Fruit fly (Drosophila melanogaster) whole organism, pupa: ENCODE results near the gene CG10467.

Experiments
- CG10348 ChIP-seq: fragments of 200-800 bp; sonication (Bioruptor generic); IDR thresholded peaks from 2 replicates; pipeline ENCODE4 v1.3.6; 2022; ENCODE audit warnings: missing biosample characterization, missing genetic modification characterization
- CG12605 ChIP-seq: fragments of 200-800 bp; sonication (Bioruptor generic); IDR thresholded peaks from 2 replicates; pipeline ENCODE4 v1.3.6; 2022; ENCODE audit warnings: missing biosample characterization, missing genetic modification characterization
- CG13204 ChIP-seq: fragments of 200-800 bp; sonication (Bioruptor generic); optimal IDR thresholded peaks from 2 replicates; lab custom pipeline; 2018; ENCODE audit warnings: missing biosample characterization, mild to moderate bottlenecking, missing genetic modification characterization, moderate library complexity
- CG14655 ChIP-seq: fragments of 200-800 bp; sonication (Bioruptor generic); optimal IDR thresholded peaks from 3 replicates; lab custom pipeline; 2017; ENCODE audit warnings: mild to moderate bottlenecking, missing biosample characterization, missing genetic modification reagents, missing genetic modification characterization
- CG15710 ChIP-seq: fragments of 200-800 bp; sonication (Bioruptor generic); optimal IDR thresholded peaks from 2 replicates; lab custom pipeline; 2018; ENCODE audit warnings: missing biosample characterization, mild to moderate bottlenecking, missing genetic modification characterization, moderate library complexity
- CG17806 ChIP-seq: fragments of 200-800 bp; sonication (Bioruptor generic); optimal IDR thresholded peaks from 2 replicates; lab custom pipeline; 2018; ENCODE audit warnings: missing biosample characterization, mild to moderate bottlenecking, missing genetic modification characterization, moderate library complexity
- CG32121 ChIP-seq: fragments of 200-800 bp; sonication (Bioruptor generic); IDR thresholded peaks from 2 replicates; pipeline ENCODE4 v1.3.6; 2022; ENCODE audit warnings: missing biosample characterization, missing genetic modification characterization
- CG34367 ChIP-seq: fragments of 200-800 bp; sonication (Bioruptor generic); optimal IDR thresholded peaks from 2 replicates; lab custom pipeline; 2018; ENCODE audit warnings: missing biosample characterization, mild to moderate bottlenecking, missing genetic modification characterization
- CG4496 ChIP-seq: fragments of 200-800 bp; sonication (Bioruptor generic); IDR thresholded peaks from 3 replicates; pipeline ENCODE4 v1.3.6; 2022; ENCODE audit warnings: missing biosample characterization, missing genetic modification characterization
- CG8159 ChIP-seq: fragments of 200-800 bp; sonication (Bioruptor generic); optimal IDR thresholded peaks from 3 replicates; lab custom pipeline; 2018; ENCODE audit warnings: missing biosample characterization, mild to moderate bottlenecking, missing genetic modification characterization, moderate library complexity
- CG8301 ChIP-seq: fragments of 200-800 bp; sonication (Bioruptor generic); optimal IDR thresholded peaks from 2 replicates; lab custom pipeline; 2018; ENCODE audit warnings: missing biosample characterization, mild to moderate bottlenecking, missing genetic modification characterization
- CG9948 ChIP-seq: fragments of 200-800 bp; sonication (Bioruptor generic); optimal IDR thresholded peaks from 2 replicates; lab custom pipeline; 2018; ENCODE audit warnings: missing biosample characterization, mild to moderate bottlenecking, missing genetic modification characterization, moderate library complexity
- D1 ChIP-seq: fragments of 200-800 bp; sonication (Bioruptor generic); optimal IDR thresholded peaks from 2 replicates; lab custom pipeline; 2018; ENCODE audit warnings: missing biosample characterization, mild to moderate bottlenecking, missing genetic modification characterization, moderate library complexity
- EcR ChIP-seq: fragments of 200-800 bp; sonication (Bioruptor generic); optimal IDR thresholded peaks from 3 replicates; lab custom pipeline; 2019; ENCODE audit warnings: missing biosample characterization, missing genetic modification characterization, mild to moderate bottlenecking, moderate library complexity, missing genetic modification reagents
- Ets98B ChIP-seq: fragments of 200-800 bp; sonication (Bioruptor generic); IDR thresholded peaks from 2 replicates; pipeline ENCODE4 v1.3.6; 2022; ENCODE audit warnings: missing biosample characterization, missing genetic modification characterization
- Pif1A ChIP-seq: fragments of 200-800 bp; sonication (Bioruptor generic); optimal IDR thresholded peaks from 3 replicates; lab custom pipeline; 2016; ENCODE audit warnings: missing biosample characterization, missing genetic modification characterization
- Pif1B ChIP-seq: fragments of 200-800 bp; sonication (Bioruptor generic); optimal IDR thresholded peaks from 3 replicates; lab custom pipeline; 2016; ENCODE audit warnings: missing biosample characterization, missing genetic modification characterization
- Snoo ChIP-seq: fragments of 200-800 bp; sonication (Bioruptor generic); optimal IDR thresholded peaks from 3 replicates; lab custom pipeline; 2017; ENCODE audit warnings: missing biosample characterization, mild to moderate bottlenecking, missing genetic modification characterization, inconsistent platforms
- fd96Ca ChIP-seq: fragments of 200-800 bp; sonication (Bioruptor generic); IDR thresholded peaks from 3 replicates; pipeline ENCODE4 v1.3.6; 2022; ENCODE audit warnings: missing biosample characterization, missing genetic modification characterization
- gl ChIP-seq: fragments of 200-800 bp; sonication (Bioruptor generic); optimal IDR thresholded peaks from 2 replicates; lab custom pipeline; 2018; ENCODE audit warnings: missing biosample characterization, mild to moderate bottlenecking, missing genetic modification characterization
- rn ChIP-seq: fragments of 200-800 bp; sonication (Bioruptor generic); IDR thresholded peaks from 2 replicates; pipeline ENCODE4 v1.3.6; 2022; ENCODE audit warnings: missing biosample characterization, missing genetic modification characterization

Gene CG10467

DNA sequence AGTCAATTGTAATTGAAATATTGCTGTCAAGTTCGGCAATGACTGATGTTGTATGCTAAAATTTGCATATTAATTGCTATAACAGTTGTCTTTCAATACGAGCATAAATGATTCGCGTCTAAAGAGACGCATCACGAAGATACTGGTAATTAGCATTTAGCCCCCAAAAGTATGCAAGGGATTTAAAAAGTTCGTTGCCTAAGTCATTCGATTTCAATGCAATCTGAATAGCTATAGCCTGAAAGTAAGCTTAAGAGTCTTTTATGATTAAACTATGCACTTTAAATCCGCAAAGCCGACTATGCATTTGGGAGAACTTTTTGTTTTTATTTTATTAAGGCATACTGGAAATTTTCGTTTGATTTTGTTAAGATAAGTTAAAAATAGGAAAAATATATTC is 35.0 kb upstream of the CG10467 start:
- TF ChIP-seq CG9948 (tag; lab: Kevin White, UChicago) (no peak), D1 (tag; lab: Kevin White, UChicago) (peak; percentile 20)

DNA sequence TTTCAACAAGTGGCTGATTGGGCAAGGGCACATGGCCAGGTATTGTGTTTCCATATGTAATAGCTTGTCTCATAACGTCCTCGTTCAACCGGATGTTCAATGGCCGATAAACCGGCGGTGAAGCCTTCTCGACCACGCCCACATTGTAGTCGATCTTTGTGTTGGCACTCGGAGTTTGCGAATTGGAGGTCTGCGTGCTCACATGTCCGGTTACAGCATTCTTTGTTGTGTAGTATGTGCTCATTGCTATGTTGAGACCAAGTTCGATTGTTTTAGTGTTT is 30.8 kb upstream of the CG10467 start:
- no peak for TF ChIP-seq rn (GFP tag; lab: Robert Waterston, UW)
- TF ChIP-seq CG12605 (GFP tag; lab: Robert Waterston, UW) = no peak
- no peak for TF ChIP-seq CG8159 (tag; lab: Kevin White, UChicago)
- TF ChIP-seq CG34367 (tag; lab: Kevin White, UChicago) = no peak
- no peak for TF ChIP-seq Snoo (tag; lab: Kevin White, UChicago)
- TF ChIP-seq CG8301 (tag; lab: Kevin White, UChicago) = no peak
- TF ChIP-seq CG10348 (GFP tag; lab: Robert Waterston, UW) = no peak
- no peak for TF ChIP-seq CG13204
- no peak for TF ChIP-seq CG14655 (GFP tag; lab: Kevin White, UChicago)
- TF ChIP-seq gl (tag; lab: Kevin White, UChicago) = no peak
- TF ChIP-seq CG17806 (tag; lab: Kevin White, UChicago) = no peak
- no peak for TF ChIP-seq Ets98B (GFP tag; lab: Robert Waterston, UW)
- TF ChIP-seq CG32121 (GFP tag; lab: Robert Waterston, UW) = no peak
- TF ChIP-seq CG4496 (GFP tag; lab: Robert Waterston, UW) = no peak
- TF ChIP-seq fd96Ca = no peak
- no peak for TF ChIP-seq Pif1B (GFP tag; lab: Kevin White, UChicago)
- no peak for TF ChIP-seq D1 (tag; lab: Kevin White, UChicago)

DNA sequence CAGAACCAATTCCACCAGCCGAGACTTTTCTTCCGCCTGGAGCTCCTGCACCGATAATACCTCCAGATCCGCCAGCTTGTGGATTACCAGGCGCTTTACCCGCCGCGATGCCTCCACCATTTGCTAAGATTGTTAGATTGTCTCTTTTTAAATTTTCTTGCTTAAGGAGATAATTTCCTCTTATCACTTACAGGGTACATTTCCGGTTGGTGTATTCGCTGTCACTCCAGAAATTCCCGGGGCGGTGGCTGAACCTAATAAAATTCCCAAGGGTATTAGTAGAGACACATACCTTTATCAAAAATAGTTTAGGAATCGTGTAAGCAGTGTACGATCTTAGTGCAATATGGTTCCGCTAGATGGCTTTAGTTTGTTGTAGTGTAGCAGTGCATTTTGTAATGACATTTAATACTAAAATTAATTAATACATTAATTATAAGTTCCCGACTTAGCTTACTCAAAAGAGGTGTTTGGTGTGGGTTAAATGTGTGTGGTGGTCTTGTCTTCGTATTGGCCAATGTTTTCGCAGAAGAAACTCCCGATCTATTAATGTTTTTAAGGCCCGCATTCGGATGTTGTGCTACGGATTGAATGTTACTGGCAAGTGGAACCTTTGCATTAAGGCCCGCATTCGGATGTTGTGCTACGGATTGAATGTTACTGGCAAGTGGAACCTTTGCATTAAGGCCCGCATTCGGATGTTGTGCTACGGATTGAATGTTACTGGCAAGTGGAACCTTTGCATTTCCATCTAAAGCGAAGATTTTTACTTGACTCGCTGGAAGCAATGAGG is 30.3 kb upstream of the CG10467 start:
- TF ChIP-seq D1 (tag; lab: Kevin White, UChicago) (no peak), Pif1A (GFP tag; lab: Kevin White, UChicago) (peak; percentile 15), CG8301 (tag; lab: Kevin White, UChicago) (no peak), EcR (no peak), CG4496 (GFP tag; lab: Robert Waterston, UW) (no peak), rn (GFP tag; lab: Robert Waterston, UW) (peak; percentile 25; the same call in 1 of the 2 replicates), CG13204 (no peak), Pif1B (GFP tag; lab: Kevin White, UChicago) (no peak)

- no peak for TF ChIP-seq Snoo (tag; lab: Kevin White, UChicago)
- no peak for TF ChIP-seq CG10348 (GFP tag; lab: Robert Waterston, UW)
- TF ChIP-seq CG8159 (tag; lab: Kevin White, UChicago) = no peak
- TF ChIP-seq CG34367 (tag; lab: Kevin White, UChicago) = no peak
- no peak for TF ChIP-seq rn (GFP tag; lab: Robert Waterston, UW)
- no peak for TF ChIP-seq EcR
- no peak for TF ChIP-seq Pif1B (GFP tag; lab: Kevin White, UChicago)
- TF ChIP-seq CG17806 (tag; lab: Kevin White, UChicago) = no peak
- no peak for TF ChIP-seq CG14655 (GFP tag; lab: Kevin White, UChicago)
- TF ChIP-seq CG15710 (tag; lab: Kevin White, UChicago) = no peak
- TF ChIP-seq gl (tag; lab: Kevin White, UChicago) = no peak
- no peak for TF ChIP-seq CG8301 (tag; lab: Kevin White, UChicago)
- no peak for TF ChIP-seq Pif1A (GFP tag; lab: Kevin White, UChicago)
- TF ChIP-seq CG4496 (GFP tag; lab: Robert Waterston, UW) = no peak
These were observed 22.3 kb upstream of the CG10467 start for dm6 chr3L:6116881-6117280.

DNA sequence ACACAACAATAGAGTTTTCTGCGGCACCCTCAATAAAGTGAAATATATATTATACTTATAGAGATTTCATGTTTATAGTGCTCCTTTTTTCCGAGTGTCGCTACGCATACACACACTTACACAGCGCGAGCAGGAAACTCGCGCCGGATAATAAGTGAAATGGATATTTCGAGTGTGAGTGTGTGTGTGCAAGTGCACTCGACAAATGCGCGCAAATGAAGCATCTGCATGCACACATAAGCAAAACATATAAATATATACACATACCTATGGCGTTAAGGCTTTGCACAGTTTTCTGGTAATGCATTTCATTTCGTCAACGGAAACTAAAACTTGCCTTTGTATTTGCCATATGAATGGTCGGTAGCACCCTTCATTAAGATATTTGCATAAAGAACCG is 21.0 kb upstream of the CG10467 start:
- TF ChIP-seq CG13204 = no peak
- TF ChIP-seq Snoo (tag; lab: Kevin White, UChicago) = no peak
- no peak for TF ChIP-seq Pif1B (GFP tag; lab: Kevin White, UChicago)
- no peak for TF ChIP-seq CG10348 (GFP tag; lab: Robert Waterston, UW)
- TF ChIP-seq Ets98B (GFP tag; lab: Robert Waterston, UW) = no peak
- no peak for TF ChIP-seq CG8301 (tag; lab: Kevin White, UChicago)
- TF ChIP-seq CG34367 (tag; lab: Kevin White, UChicago) = no peak
- TF ChIP-seq fd96Ca = no peak
- no peak for TF ChIP-seq CG32121 (GFP tag; lab: Robert Waterston, UW)
- no peak for TF ChIP-seq CG8159 (tag; lab: Kevin White, UChicago)
- no peak for TF ChIP-seq CG12605 (GFP tag; lab: Robert Waterston, UW)
- no peak for TF ChIP-seq CG17806 (tag; lab: Kevin White, UChicago)
- TF ChIP-seq CG14655 (GFP tag; lab: Kevin White, UChicago) = no peak
- TF ChIP-seq D1 (tag; lab: Kevin White, UChicago) = no peak
- TF ChIP-seq CG9948 (tag; lab: Kevin White, UChicago) = no peak
- no peak for TF ChIP-seq Pif1A (GFP tag; lab: Kevin White, UChicago)
- no peak for TF ChIP-seq CG4496 (GFP tag; lab: Robert Waterston, UW)

DNA sequence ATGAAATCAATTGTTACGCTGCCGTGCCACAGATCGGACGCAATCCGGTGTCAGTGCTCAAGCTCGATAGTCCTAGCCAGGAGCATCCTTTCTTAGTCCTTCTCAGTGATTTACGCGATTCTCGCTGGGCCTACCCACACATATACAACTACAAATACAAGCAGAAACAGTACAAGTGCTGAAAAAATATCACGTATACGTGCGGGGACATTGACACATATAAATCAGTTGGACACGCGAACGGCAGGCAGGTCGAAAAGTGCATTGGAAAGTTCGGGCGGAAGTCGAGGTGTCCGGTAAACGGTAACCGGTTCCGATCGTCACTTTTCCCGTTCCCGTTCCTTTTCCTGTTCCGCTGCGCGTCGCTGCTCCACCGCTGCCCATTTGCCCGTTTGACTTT is 16.9 kb upstream of the CG10467 start:
- TF ChIP-seq CG12605 (GFP tag; lab: Robert Waterston, UW) = no peak
- TF ChIP-seq CG10348 (GFP tag; lab: Robert Waterston, UW) = no peak
- TF ChIP-seq CG15710 (tag; lab: Kevin White, UChicago) = no peak
- no peak for TF ChIP-seq Pif1A (GFP tag; lab: Kevin White, UChicago)
- no peak for TF ChIP-seq CG17806 (tag; lab: Kevin White, UChicago)
- TF ChIP-seq Pif1B (GFP tag; lab: Kevin White, UChicago) = no peak
- no peak for TF ChIP-seq CG8159 (tag; lab: Kevin White, UChicago)
- no peak for TF ChIP-seq CG4496 (GFP tag; lab: Robert Waterston, UW)
- TF ChIP-seq D1 (tag; lab: Kevin White, UChicago) = no peak
- TF ChIP-seq Ets98B (GFP tag; lab: Robert Waterston, UW) = no peak
- TF ChIP-seq, all 21 proteins: peak for 0
